Fruit fly (Drosophila melanogaster): Measurements from ENCODE around the gene CG8679.

The CG8679 gene

dm6 chr2L:21214961-21215362, 3.4 kb downstream of the CG8679 start (continued):
- peak; percentile 61 for TF ChIP-seq CG13894 (tag; optimal IDR thresholded peaks at IDR 0.05)
- peak; percentile 53 for TF ChIP-seq CG17359 (tag; optimal IDR thresholded peaks at IDR 0.05)
- TF ChIP-seq Dbx (GFP tag; IDR thresholded peaks at IDR 0.05), result peak; percentile 55
- TF ChIP-seq Dek (tag; optimal IDR thresholded peaks at IDR 0.05), result peak; percentile 36
- TF ChIP-seq gfzf (GFP tag; optimal IDR thresholded peaks at IDR 0.05), result no peak
- peak; percentile 73; the same call in 2 of the 3 replicates for TF ChIP-seq otp (GFP tag; IDR thresholded peaks at IDR 0.05)
- TF ChIP-seq BtbVII (GFP tag; optimal IDR thresholded peaks at IDR 0.05), result no peak
- TF ChIP-seq CG16779 (GFP tag; IDR thresholded peaks at IDR 0.05), result 0 out of 2 replicates have a peak, but pooled peaks have one; percentile 26
- TF ChIP-seq BEAF-32 (GFP tag; optimal IDR thresholded peaks at IDR 0.05), result no peak
- peak in 1 of 2 experiments; percentile 0 for TF ChIP-seq insv (GFP tag; optimal IDR thresholded peaks at IDR 0.05)
- TF ChIP-seq kay (GFP tag; optimal IDR thresholded peaks at IDR 0.05), result no peak
- TF ChIP-seq CG14667 (GFP tag; IDR thresholded peaks at IDR 0.05), result no peak
- TF ChIP-seq pho (GFP tag; optimal IDR thresholded peaks at IDR 0.05), result no peak
- TF ChIP-seq PHDP (tag; optimal IDR thresholded peaks at IDR 0.05), result no peak
- TF ChIP-seq zfh1 (GFP tag; IDR thresholded peaks at IDR 0.05), result peak; percentile 77; the same call in 2 of the 3 replicates
- no peak for TF ChIP-seq al (GFP tag; IDR thresholded peaks at IDR 0.05)
- peak; percentile 10 for TF ChIP-seq CG12744 (GFP tag; optimal IDR thresholded peaks at IDR 0.05)
- TF ChIP-seq Chrac-16 (GFP tag; optimal IDR thresholded peaks at IDR 0.05), result peak; percentile 37
- no peak for TF ChIP-seq CG1602 (GFP tag; optimal IDR thresholded peaks at IDR 0.05)
- TF ChIP-seq CG17612 (GFP tag; IDR thresholded peaks at IDR 0.05), result no peak
- no peak for TF ChIP-seq CG7987 (GFP tag; optimal IDR thresholded peaks at IDR 0.05)
- no peak; the same call in 2 of the 3 replicates for TF ChIP-seq ci (GFP tag; IDR thresholded peaks at IDR 0.05)
- no peak for TF ChIP-seq gcm (GFP tag; optimal IDR thresholded peaks at IDR 0.05)
- peak; percentile 54 for TF ChIP-seq ewg (GFP tag; optimal IDR thresholded peaks at IDR 0.05)
- TF ChIP-seq CG15514 (GFP tag; optimal IDR thresholded peaks at IDR 0.05), result peak; percentile 36
- TF ChIP-seq Usf (GFP tag; optimal IDR thresholded peaks at IDR 0.05), result no peak
- TF ChIP-seq CG34422 (GFP tag; IDR thresholded peaks at IDR 0.05), result no peak
- peak; percentile 27 for TF ChIP-seq CG1233 (GFP tag; optimal IDR thresholded peaks at IDR 0.05)
- 0 out of 2 replicates have a peak, but pooled peaks have one; percentile 38 for TF ChIP-seq cas (GFP tag; IDR thresholded peaks at IDR 0.05)
- peak; percentile 41 for TF ChIP-seq chn (GFP tag; optimal IDR thresholded peaks at IDR 0.05)
- no peak for TF ChIP-seq ssp (GFP tag; IDR thresholded peaks at IDR 0.05)
- no peak; the same call in 3 of the 4 replicates for TF ChIP-seq Gug (GFP tag; IDR thresholded peaks at IDR 0.05)
- peak in 1 of 2 experiments; percentile 40 for TF ChIP-seq Pdp1 (GFP tag; optimal IDR thresholded peaks at IDR 0.05)
- TF ChIP-seq onecut (GFP tag; IDR thresholded peaks at IDR 0.05), result peak; percentile 47
- TF ChIP-seq CG10209 (GFP tag; optimal IDR thresholded peaks at IDR 0.05), result peak; percentile 53
- TF ChIP-seq CG7928 (GFP tag; optimal IDR thresholded peaks at IDR 0.05), result no peak
- TF ChIP-seq CG18599 (GFP tag; optimal IDR thresholded peaks at IDR 0.05), result peak; percentile 47
- TF ChIP-seq tio (GFP tag; optimal IDR thresholded peaks at IDR 0.05), result no peak
- no peak for TF ChIP-seq CG6254 (GFP tag; optimal IDR thresholded peaks at IDR 0.05)
- no peak for TF ChIP-seq kni (GFP tag; optimal IDR thresholded peaks at IDR 0.05)
- TF ChIP-seq usp (GFP tag; optimal IDR thresholded peaks at IDR 0.05), result no peak
- peak; percentile 3 to 54 for TF ChIP-seq chif (GFP tag; optimal IDR thresholded peaks at IDR 0.05)
- no peak for TF ChIP-seq ash1 (GFP tag; optimal IDR thresholded peaks at IDR 0.05)
- peak; percentile 69; the same call in 1 of the 2 replicates for TF ChIP-seq ara (GFP tag; IDR thresholded peaks at IDR 0.05)
- TF ChIP-seq ERR (GFP tag; optimal IDR thresholded peaks at IDR 0.05), result peak; percentile 24
- no peak for TF ChIP-seq trem (tag; optimal IDR thresholded peaks at IDR 0.05)
- TF ChIP-seq CG14014 (GFP tag; IDR thresholded peaks at IDR 0.05), result 0 out of 2 replicates have a peak, but pooled peaks have one; percentile 17
- TF ChIP-seq CG10462 (GFP tag; optimal IDR thresholded peaks at IDR 0.05), result no peak
- TF ChIP-seq bbx (GFP tag; IDR thresholded peaks at IDR 0.05; ENCODE audit: partially characterized antibody), result peak; percentile 72
- TF ChIP-seq chm (GFP tag; IDR thresholded peaks at IDR 0.05), result no peak; the same call in 1 of the 2 replicates

Data from whole organism, embryonic.